Worm (Caenorhabditis elegans) whole organism, mixed stage, embryonic: ENCODE measurements around the gene C50E3.9.

Source experiments
- M03D4.4 ChIP-seq: sonication (generic microtip); optimal IDR thresholded peaks from 2 replicates; lab custom pipeline; 2017; ENCODE audit warnings: mild to moderate bottlenecking, missing genetic modification characterization, missing compliant biosample characterization
- blmp-1 ChIP-seq: fragments of 150-350 bp; optimal IDR thresholded peaks from 2 replicates; lab custom pipeline; 2014; ENCODE audit warnings: missing biosample characterization, missing genetic modification characterization
- elt-3 ChIP-seq: fragments of 150-350 bp; optimal IDR thresholded peaks from 2 replicates; lab custom pipeline; 2014; ENCODE audit warnings: missing biosample characterization, missing genetic modification characterization
- lsy-2 ChIP-seq: fragments of 150-350 bp; optimal IDR thresholded peaks from 2 replicates; lab custom pipeline; 2014; ENCODE audit warnings: missing biosample characterization, missing genetic modification characterization
- nhr-12 ChIP-seq: fragments of 150-350 bp; optimal IDR thresholded peaks from 2 replicates; lab custom pipeline; 2014; ENCODE audit warnings: missing biosample characterization, missing genetic modification characterization
- nhr-28 ChIP-seq: fragments of 150-350 bp; optimal IDR thresholded peaks from 2 replicates; lab custom pipeline; 2014; ENCODE audit warnings: missing biosample characterization, missing genetic modification characterization
- pha-4 ChIP-seq: fragments of 150-350 bp; optimal IDR thresholded peaks from 2 replicates; lab custom pipeline; 2018; ENCODE audit warnings: missing biosample characterization, missing genetic modification reagents, missing genetic modification characterization
- ztf-11 ChIP-seq: fragments of 150-350 bp; optimal IDR thresholded peaks from 2 replicates; lab custom pipeline; 2014; ENCODE audit warnings: missing biosample characterization, missing genetic modification characterization

DNA sequence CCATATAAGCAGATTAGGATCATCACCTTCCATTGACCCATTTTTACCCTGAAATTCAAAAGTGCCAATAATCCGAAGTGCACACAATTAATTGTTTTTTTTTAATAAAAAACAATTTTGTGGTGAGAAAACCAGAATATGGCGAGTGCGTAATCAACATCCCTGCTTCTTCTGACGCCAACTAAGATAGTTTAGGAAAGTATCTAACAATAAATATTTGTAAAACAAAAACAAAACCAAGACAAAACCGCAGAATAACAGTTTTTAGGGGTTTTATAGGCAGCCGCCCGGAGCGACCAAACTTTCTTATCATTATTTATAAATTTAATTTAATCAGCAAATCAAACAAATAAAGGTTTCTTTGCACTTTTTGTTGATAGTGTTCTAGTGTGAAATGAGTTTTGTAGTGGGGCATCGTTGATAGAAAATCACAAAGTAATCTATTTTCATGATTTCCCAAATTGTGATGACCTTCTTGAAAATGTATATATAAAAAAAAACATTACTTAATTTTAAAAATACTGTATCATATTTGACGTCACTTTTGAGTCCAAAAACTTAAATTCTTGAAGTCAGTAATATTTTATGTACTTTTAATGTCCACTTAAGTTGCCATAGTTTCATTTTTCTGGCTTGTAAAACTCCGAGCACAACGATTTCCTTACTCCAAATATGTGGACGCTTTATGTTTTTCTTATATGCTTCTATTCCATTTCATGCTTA is 9.8 kb upstream of the C50E3.9 start, which contains the start of the genes folt-3 and clec-214:
- TF ChIP-seq nhr-12 (tag; lab: Kevin White, UChicago) (no peak), lsy-2 (no peak), M03D4.4 (no peak), pha-4 (tag; lab: Kevin White, UChicago) (no peak), ztf-11 (no peak), elt-3 (tag; lab: Kevin White, UChicago) (no peak), blmp-1 (tag; lab: Kevin White, UChicago) (no peak), nhr-28 (no peak)
